Worm (Caenorhabditis elegans): ENCODE results near the gene Y111B2A.12.

Y111B2A.12 gene

DNA sequence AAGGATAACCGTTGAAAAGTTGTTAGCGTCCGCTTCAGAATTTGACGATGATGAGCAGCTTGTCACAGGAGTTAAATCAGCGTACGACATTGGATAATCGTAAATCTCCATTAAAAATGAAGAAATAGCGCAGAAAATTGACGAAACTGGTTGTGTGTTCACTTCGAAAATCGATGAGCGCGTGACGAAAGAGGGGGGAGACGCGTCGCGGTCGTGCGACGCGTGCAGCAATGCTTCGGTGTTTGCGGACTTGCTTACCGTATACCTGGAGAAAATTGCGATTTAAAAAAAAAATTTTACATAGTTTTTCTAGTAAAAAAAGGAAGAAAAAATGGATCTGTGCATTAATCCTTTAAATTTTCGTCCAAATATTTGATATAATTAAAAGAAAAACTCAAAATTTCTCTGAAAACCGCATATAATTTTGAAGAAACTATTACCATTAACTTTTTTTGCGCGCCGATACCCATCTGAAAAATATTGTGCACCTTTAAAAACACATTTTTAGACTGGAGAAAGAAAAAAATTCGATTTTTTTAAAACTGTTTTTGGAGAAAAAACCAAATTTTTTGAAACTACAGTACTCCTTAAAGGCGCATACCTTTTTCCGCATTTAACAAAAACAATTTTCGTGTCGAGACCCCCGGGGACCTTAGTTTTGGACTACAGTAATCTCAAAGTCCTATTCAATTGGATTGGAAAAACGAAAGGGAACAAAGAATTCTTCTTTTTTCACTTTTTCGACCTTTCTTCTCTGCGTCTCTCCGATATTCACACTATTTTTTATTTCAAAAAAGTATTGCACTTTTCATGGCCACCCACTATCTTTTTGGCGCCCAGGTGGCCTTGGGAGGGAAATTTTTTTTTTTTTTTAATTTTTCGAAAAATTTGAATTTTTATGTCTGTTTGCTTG lies 10.4 kb upstream of the Y111B2A.12 start (continued):
- TF ChIP-seq Y105C5A.15 (GFP tag; IDR thresholded peaks at IDR 0.05) (no peak; the same call in 1 of the 2 replicates), tag-97 (GFP tag; IDR thresholded peaks at IDR 0.05) (0 out of 2 replicates have a peak, but pooled peaks have one; percentile 26), lin-13 (GFP tag; optimal IDR thresholded peaks at IDR 0.05) (peak; percentile 88), sdz-12 (GFP tag; optimal IDR thresholded peaks at IDR 0.05) (no peak), tra-1 (GFP tag; IDR thresholded peaks at IDR 0.05) (0 out of 2 replicates have a peak, but pooled peaks have one; percentile 22), dmd-8 (GFP tag; IDR thresholded peaks at IDR 0.05) (peak; percentile 69; the same call in 1 of the 2 replicates), Y75B8A.6 (GFP tag; IDR thresholded peaks at IDR 0.05) (0 out of 2 replicates have a peak, but pooled peaks have one; percentile 73), mxl-2 (GFP tag; conservative IDR thresholded peaks at IDR 0.05) (0 out of 2 replicates have a peak, but pooled peaks have one; percentile 18), F10B5.3 (tag; optimal IDR thresholded peaks at IDR 0.05) (peak; percentile 11), egl-43 (GFP tag; IDR thresholded peaks at IDR 0.05) (peak; percentile 70), R02D3.7 (tag; optimal IDR thresholded peaks at IDR 0.05) (no peak), dmd-9 (GFP tag; IDR thresholded peaks at IDR 0.05) (peak; percentile 42; the same call in 1 of the 2 replicates), F44E2.7 (GFP tag; IDR thresholded peaks at IDR 0.05) (no peak), mxl-3 (GFP tag; optimal IDR thresholded peaks at IDR 0.05) (peak; percentile 42), gei-8 (GFP tag; optimal IDR thresholded peaks at IDR 0.05) (peak; percentile 1), dve-1 (tag; optimal IDR thresholded peaks at IDR 0.05; ENCODE audit: insufficient read depth) (peak; percentile 86), ceh-28 (tag; optimal IDR thresholded peaks at IDR 0.05) (peak; percentile 65), snpc-1.2 (GFP tag; IDR thresholded peaks at IDR 0.05) (peak; percentile 64), zip-2 (tag; optimal IDR thresholded peaks at IDR 0.05) (no peak), ceh-62 (tag; optimal IDR thresholded peaks at IDR 0.05) (no peak), Y48G9A.11 (GFP tag; IDR thresholded peaks at IDR 0.05) (peak; percentile 65), zip-11 (GFP tag; IDR thresholded peaks at IDR 0.05) (no peak), egl-27 (tag; optimal IDR thresholded peaks at IDR 0.05) (no peak), set-16 (GFP tag; IDR thresholded peaks at IDR 0.05) (peak; percentile 33; the same call in 1 of the 2 replicates), attf-4 (tag; optimal IDR thresholded peaks at IDR 0.05) (no peak), unc-62 (GFP tag; optimal IDR thresholded peaks at IDR 0.05 in 1 of 2) (peak in 1 of 2 experiments; percentile 97), unc-62 (tag; optimal IDR thresholded peaks at IDR 0.05) (no peak), dpl-1 (GFP tag; optimal IDR thresholded peaks at IDR 0.05) (peak; percentile 81), ztf-7 (tag; optimal IDR thresholded peaks at IDR 0.05) (peak; percentile 39), D1046.2 (GFP tag; IDR thresholded peaks at IDR 0.05) (0 out of 2 replicates have a peak, but pooled peaks have one; percentile 16), aly-2 (tag; optimal IDR thresholded peaks at IDR 0.05) (peak; percentile 70), nhr-77 (tag; optimal IDR thresholded peaks at IDR 0.05) (peak; percentile 70), madf-5 (GFP tag; IDR thresholded peaks at IDR 0.05) (peak; percentile 13 to 24; a peak in 1 of 4 replicates), daf-12 (tag; optimal IDR thresholded peaks at IDR 0.05) (no peak), nhr-111 (GFP tag; optimal IDR thresholded peaks at IDR 0.05) (peak; percentile 68), lin-29 (GFP tag; IDR thresholded peaks at IDR 0.05) (peak; percentile 9; the same call in 1 of the 2 replicates), zag-1 (tag; optimal IDR thresholded peaks at IDR 0.05) (no peak), nhr-6 (tag; optimal IDR thresholded peaks at IDR 0.05) (peak; percentile 49), nhr-102 (tag; optimal IDR thresholded peaks at IDR 0.05) (peak; percentile 29), madf-9 (GFP tag; conservative IDR thresholded peaks at IDR 0.05) (peak; percentile 55; the same call in 1 of the 2 replicates), T26A8.4 (GFP tag; IDR thresholded peaks at IDR 0.05) (peak; percentile 68), nhr-25 (tag; optimal IDR thresholded peaks at IDR 0.05; ENCODE audit: borderline replicate concordance, insufficient read depth) (peak; percentile 24), hlh-30 (tag; optimal IDR thresholded peaks at IDR 0.05; ENCODE audit: insufficient read depth) (peak; percentile 99), ces-1 (GFP tag; optimal IDR thresholded peaks at IDR 0.05) (no peak), ceh-20 (GFP tag; IDR thresholded peaks at IDR 0.05) (peak; percentile 78), ceh-82 (tag; optimal IDR thresholded peaks at IDR 0.05) (no peak), mdl-1 (tag; optimal IDR thresholded peaks at IDR 0.05) (peak in 1 of 2 experiments; percentile 83), lin-38 (GFP tag; IDR thresholded peaks at IDR 0.05) (peak; percentile 76), aha-1 (tag) (peak; percentile 97)

Data from whole organism, L4 larva.